Fruit fly (Drosophila melanogaster): ENCODE data around the gene Ugt301D1.

The Ugt301D1 gene

dm6 chr2L:18509181-18509580 is at the start of gene Ugt301D1:
Ugt301D1 (plus strand) TSS chr2L:18509560.
- TF ChIP-seq CG7045 (GFP tag; optimal IDR thresholded peaks at IDR 0.05): peak; percentile 15
- TF ChIP-seq Clk (GFP tag; optimal IDR thresholded peaks at IDR 0.05): no peak
- peak; percentile 26 for TF ChIP-seq CG7101 (tag; optimal IDR thresholded peaks at IDR 0.05)
- no peak for TF ChIP-seq CG33017 (tag; optimal IDR thresholded peaks at IDR 0.05)
- TF ChIP-seq Crg-1 (GFP tag; optimal IDR thresholded peaks at IDR 0.05): no peak
- peak; percentile 33 for TF ChIP-seq pad (GFP tag; optimal IDR thresholded peaks at IDR 0.05)
- TF ChIP-seq CG11617 (GFP tag; optimal IDR thresholded peaks at IDR 0.05): peak; percentile 38
- TF ChIP-seq cnc (optimal IDR thresholded peaks at IDR 0.05): no peak
- no peak for TF ChIP-seq toe (GFP tag; optimal IDR thresholded peaks at IDR 0.05)
- TF ChIP-seq CG1620 (GFP tag; optimal IDR thresholded peaks at IDR 0.05): no peak
- no peak for TF ChIP-seq tj (GFP tag; optimal IDR thresholded peaks at IDR 0.05)
- TF ChIP-seq bab1 (GFP tag; optimal IDR thresholded peaks at IDR 0.05): no peak
- no peak for TF ChIP-seq CG5204 (GFP tag; optimal IDR thresholded peaks at IDR 0.05)
- no peak for TF ChIP-seq Hr96 (GFP tag; optimal IDR thresholded peaks at IDR 0.05)
- TF ChIP-seq Mnt (GFP tag; optimal IDR thresholded peaks at IDR 0.05): peak; percentile 43
- TF ChIP-seq cic (GFP tag; optimal IDR thresholded peaks at IDR 0.05): peak; percentile 68
- no peak for TF ChIP-seq CG14711 (tag; optimal IDR thresholded peaks at IDR 0.05)
- peak; percentile 86 for TF ChIP-seq kay (GFP tag; ENCODE audit: borderline replicate concordance)
- TF ChIP-seq CG12768 (GFP tag; optimal IDR thresholded peaks at IDR 0.05): peak; percentile 60
- no peak for TF ChIP-seq ovo (GFP tag; optimal IDR thresholded peaks at IDR 0.05)

- TF ChIP-seq Crg-1 (GFP tag; optimal IDR thresholded peaks at IDR 0.05): peak; percentile 95
- TF ChIP-seq ovo (GFP tag; optimal IDR thresholded peaks at IDR 0.05): peak; percentile 90
- TF ChIP-seq toe (GFP tag; optimal IDR thresholded peaks at IDR 0.05): peak; percentile 70
- TF ChIP-seq cic (GFP tag; optimal IDR thresholded peaks at IDR 0.05): peak; percentile 89
- peak; percentile 73 for TF ChIP-seq CG14711 (tag; optimal IDR thresholded peaks at IDR 0.05)
- peak; percentile 58 for TF ChIP-seq Hr96 (GFP tag; optimal IDR thresholded peaks at IDR 0.05)
- TF ChIP-seq CG11617 (GFP tag; optimal IDR thresholded peaks at IDR 0.05): peak; percentile 80
- peak; percentile 77 for TF ChIP-seq CG1620 (GFP tag; optimal IDR thresholded peaks at IDR 0.05)
- peak; percentile 81 for TF ChIP-seq CG33017 (tag; optimal IDR thresholded peaks at IDR 0.05)
- TF ChIP-seq CG5204 (GFP tag; optimal IDR thresholded peaks at IDR 0.05): peak; percentile 58
- peak; percentile 67 for TF ChIP-seq tj (GFP tag; optimal IDR thresholded peaks at IDR 0.05)
- TF ChIP-seq CG7045 (GFP tag; optimal IDR thresholded peaks at IDR 0.05): peak; percentile 87
- TF ChIP-seq Clk (GFP tag; optimal IDR thresholded peaks at IDR 0.05): peak; percentile 78
- peak; percentile 70 for TF ChIP-seq pad (GFP tag; optimal IDR thresholded peaks at IDR 0.05)
- TF ChIP-seq bab1 (GFP tag; optimal IDR thresholded peaks at IDR 0.05): peak; percentile 15
- peak; percentile 98 for TF ChIP-seq kay (GFP tag; ENCODE audit: borderline replicate concordance)
- no peak for TF ChIP-seq cnc (optimal IDR thresholded peaks at IDR 0.05)
- peak; percentile 88 for TF ChIP-seq CG7101 (tag; optimal IDR thresholded peaks at IDR 0.05)
- peak; percentile 66 for TF ChIP-seq Mnt (GFP tag; optimal IDR thresholded peaks at IDR 0.05)
- peak; percentile 89 for TF ChIP-seq CG12768 (GFP tag; optimal IDR thresholded peaks at IDR 0.05)
Observed at dm6 chr2L:18459698-18460348, 49.5 kb upstream of the Ugt301D1 start.

dm6 chr2L:18463610-18464009 is 45.8 kb upstream of the Ugt301D1 start:
- TF ChIP-seq CG1620 (GFP tag; optimal IDR thresholded peaks at IDR 0.05) (no peak), cnc (optimal IDR thresholded peaks at IDR 0.05) (no peak), CG12768 (GFP tag; optimal IDR thresholded peaks at IDR 0.05) (no peak), CG14711 (tag; optimal IDR thresholded peaks at IDR 0.05) (no peak), kay (GFP tag; ENCODE audit: borderline replicate concordance) (no peak), Clk (GFP tag; optimal IDR thresholded peaks at IDR 0.05) (no peak), toe (GFP tag; optimal IDR thresholded peaks at IDR 0.05) (no peak), Mnt (GFP tag; optimal IDR thresholded peaks at IDR 0.05) (no peak), CG33017 (tag; optimal IDR thresholded peaks at IDR 0.05) (no peak), CG7045 (GFP tag; optimal IDR thresholded peaks at IDR 0.05) (no peak)

- TF ChIP-seq Clk (GFP tag; optimal IDR thresholded peaks at IDR 0.05): no peak
Observed at dm6 chr2L:18464116-18464530, 45.2 kb upstream of the Ugt301D1 start.

dm6 chr2L:18465402-18466201 is 43.8 kb upstream of the Ugt301D1 start:
- TF ChIP-seq CG11617 (GFP tag; optimal IDR thresholded peaks at IDR 0.05) (no peak), tj (GFP tag; optimal IDR thresholded peaks at IDR 0.05) (no peak), bab1 (GFP tag; optimal IDR thresholded peaks at IDR 0.05) (no peak), CG7101 (tag; optimal IDR thresholded peaks at IDR 0.05) (no peak), CG33017 (tag; optimal IDR thresholded peaks at IDR 0.05) (no peak), kay (GFP tag; ENCODE audit: borderline replicate concordance) (peak; percentile 73), CG14711 (tag; optimal IDR thresholded peaks at IDR 0.05) (no peak)

dm6 chr2L:18466202-18466591 is 43.2 kb upstream of the Ugt301D1 start:
- TF ChIP-seq pad (GFP tag; optimal IDR thresholded peaks at IDR 0.05): no peak
- no peak for TF ChIP-seq cic (GFP tag; optimal IDR thresholded peaks at IDR 0.05)
- no peak for TF ChIP-seq toe (GFP tag; optimal IDR thresholded peaks at IDR 0.05)
- no peak for TF ChIP-seq ovo (GFP tag; optimal IDR thresholded peaks at IDR 0.05)
- no peak for TF ChIP-seq CG5204 (GFP tag; optimal IDR thresholded peaks at IDR 0.05)
- no peak for TF ChIP-seq CG1620 (GFP tag; optimal IDR thresholded peaks at IDR 0.05)
- no peak for TF ChIP-seq CG7101 (tag; optimal IDR thresholded peaks at IDR 0.05)
- no peak for TF ChIP-seq Mnt (GFP tag; optimal IDR thresholded peaks at IDR 0.05)
- TF ChIP-seq Hr96 (GFP tag; optimal IDR thresholded peaks at IDR 0.05): no peak
- no peak for TF ChIP-seq CG14711 (tag; optimal IDR thresholded peaks at IDR 0.05)
- no peak for TF ChIP-seq CG11617 (GFP tag; optimal IDR thresholded peaks at IDR 0.05)
- no peak for TF ChIP-seq CG7045 (GFP tag; optimal IDR thresholded peaks at IDR 0.05)
- TF ChIP-seq CG33017 (tag; optimal IDR thresholded peaks at IDR 0.05): no peak

Measured in whole organism, adult.